Worm (Caenorhabditis elegans) whole organism, L4 larva: ENCODE data around the gene T24C4.10.

Source experiments
- ama-1 ChIP-seq: fragments of 150-350 bp; optimal IDR thresholded peaks from 2 replicates; lab custom pipeline; 2014; ENCODE audit warnings: inconsistent platforms, mixed read lengths
- ceh-82 ChIP-seq: sonication (generic microtip); optimal IDR thresholded peaks from 2 replicates; lab custom pipeline; 2017; ENCODE audit warnings: missing biosample characterization, missing genetic modification characterization
- ces-1 ChIP-seq: fragments of 150-350 bp; sonication (generic microtip); optimal IDR thresholded peaks from 4 replicates; lab custom pipeline; 2014; ENCODE audit warnings: missing biosample characterization, missing genetic modification reagents, missing genetic modification characterization
- nhr-11 ChIP-seq: fragments of 150-350 bp; optimal IDR thresholded peaks from 2 replicates; lab custom pipeline; 2014; ENCODE audit warnings: missing biosample characterization, missing genetic modification characterization
- nhr-111 ChIP-seq: fragments of 200-800 bp; sonication (Bioruptor generic); optimal IDR thresholded peaks from 2 replicates; lab custom pipeline; 2018; ENCODE audit warnings: mild to moderate bottlenecking, missing genetic modification characterization, missing compliant biosample characterization
- nhr-6 ChIP-seq: fragments of 150-350 bp; optimal IDR thresholded peaks from 2 replicates; lab custom pipeline; 2014; ENCODE audit warnings: missing biosample characterization, missing genetic modification characterization
- snpc-4 ChIP-seq: fragments of 150-350 bp; optimal IDR thresholded peaks from 2 replicates; lab custom pipeline; 2014; ENCODE audit warnings: missing biosample characterization, missing genetic modification characterization
- ztf-7 ChIP-seq: fragments of 150-350 bp; optimal IDR thresholded peaks from 2 replicates; lab custom pipeline; 2014; ENCODE audit warnings: missing biosample characterization, missing genetic modification characterization

- TF ChIP-seq nhr-11 (tag; lab: Kevin White, UChicago) (no peak), snpc-4 (no peak), ztf-7 (tag; lab: Kevin White, UChicago) (no peak), ceh-82 (tag; lab: Kevin White, UChicago) (no peak), nhr-111 (GFP tag; lab: Kevin White, UChicago) (no peak), ama-1 (lab: Kevin White, UChicago) (no peak), ces-1 (GFP tag; lab: Kevin White, UChicago) (no peak), nhr-6 (tag; lab: Kevin White, UChicago) (no peak)
Measured at ce11 chrIII:886726-887125, 4.3 kb downstream of the T24C4.10 start, which contains the start of gene zer-1.
